Worm (Caenorhabditis elegans) whole organism, mixed stage, embryonic: ENCODE measurements around the gene C38C3.4.

ENCODE experiments used
- bed-3 ChIP-seq: fragments of 200-800 bp; sonication (Bioruptor generic); optimal IDR thresholded peaks from 3 replicates; lab custom pipeline; 2018; ENCODE audit warnings: mild to moderate bottlenecking, missing genetic modification characterization, moderate library complexity, missing compliant biosample characterization
- blmp-1 ChIP-seq: fragments of 150-350 bp; optimal IDR thresholded peaks from 2 replicates; lab custom pipeline; 2014; ENCODE audit warnings: missing biosample characterization, missing genetic modification characterization
- ceh-39 ChIP-seq: fragments of 150-350 bp; optimal IDR thresholded peaks from 2 replicates; lab custom pipeline; 2014; ENCODE audit warnings: missing biosample characterization, missing genetic modification characterization
- ceh-83 ChIP-seq: fragments of 200-800 bp; sonication (Bioruptor generic); optimal IDR thresholded peaks from 2 replicates; lab custom pipeline; 2018; ENCODE audit warnings: mild to moderate bottlenecking, missing genetic modification characterization, missing compliant biosample characterization
- ces-1 ChIP-seq: fragments of 150-350 bp; optimal IDR thresholded peaks from 2 replicates; lab custom pipeline; 2014; ENCODE audit warnings: missing biosample characterization, missing genetic modification reagents, missing genetic modification characterization
- cnd-1 ChIP-seq: fragments of 200-800 bp; sonication (Bioruptor generic); optimal IDR thresholded peaks from 2 replicates; lab custom pipeline; 2018; ENCODE audit warnings: mild to moderate bottlenecking, missing genetic modification characterization, missing compliant biosample characterization
- drap-1 ChIP-seq: fragments of 200-800 bp; sonication (Bioruptor generic); optimal IDR thresholded peaks from 3 replicates; lab custom pipeline; 2018; ENCODE audit warnings: mild to moderate bottlenecking, missing genetic modification characterization, missing compliant biosample characterization
- elt-1 ChIP-seq: sonication (generic microtip); optimal IDR thresholded peaks from 2 replicates; lab custom pipeline; 2017; ENCODE audit warnings: missing genetic modification characterization, mild to moderate bottlenecking, missing compliant biosample characterization, antibody characterized with exemption, moderate library complexity, borderline replicate concordance; ENCODE audit not compliant: insufficient read depth
- elt-3 ChIP-seq: fragments of 150-350 bp; optimal IDR thresholded peaks from 2 replicates; lab custom pipeline; 2014; ENCODE audit warnings: missing biosample characterization, missing genetic modification characterization
- flh-1 ChIP-seq: fragments of 200-800 bp; sonication (Bioruptor generic); optimal IDR thresholded peaks from 2 replicates; lab custom pipeline; 2018; ENCODE audit warnings: mild to moderate bottlenecking, missing genetic modification characterization, moderate library complexity, missing compliant biosample characterization
- ham-2 ChIP-seq: fragments of 200-800 bp; sonication (Bioruptor generic); optimal IDR thresholded peaks from 2 replicates; lab custom pipeline; 2018; ENCODE audit warnings: mild to moderate bottlenecking, missing genetic modification characterization, missing compliant biosample characterization
- hlh-1 ChIP-seq: fragments of 150-350 bp; optimal IDR thresholded peaks from 2 replicates; lab custom pipeline; 2014; ENCODE audit warnings: missing biosample characterization, missing genetic modification reagents, missing genetic modification characterization
- lin-13 ChIP-seq: fragments of 150-350 bp; optimal IDR thresholded peaks from 2 replicates; lab custom pipeline; 2014; ENCODE audit warnings: missing biosample characterization, missing genetic modification characterization
- lin-32 ChIP-seq: fragments of 200-800 bp; sonication (Bioruptor generic); optimal IDR thresholded peaks from 2 replicates; lab custom pipeline; 2018; ENCODE audit warnings: mild to moderate bottlenecking, missing genetic modification characterization, missing compliant biosample characterization
- lsy-2 ChIP-seq: fragments of 150-350 bp; optimal IDR thresholded peaks from 2 replicates; lab custom pipeline; 2014; ENCODE audit warnings: missing biosample characterization, missing genetic modification characterization
- mab-5 ChIP-seq: fragments of 150-350 bp; optimal IDR thresholded peaks from 2 replicates; lab custom pipeline; 2014; ENCODE audit warnings: missing biosample characterization, missing genetic modification characterization
- mep-1 ChIP-seq: fragments of 150-350 bp; optimal IDR thresholded peaks from 2 replicates; lab custom pipeline; 2017; ENCODE audit warnings: missing biosample characterization, missing genetic modification reagents, missing genetic modification characterization, inconsistent platforms
- mls-2 ChIP-seq: sonication (generic microtip); optimal IDR thresholded peaks from 2 replicates; lab custom pipeline; 2016; ENCODE audit warnings: mild to moderate bottlenecking, missing genetic modification characterization, moderate library complexity, missing compliant biosample characterization
- nhr-12 ChIP-seq: fragments of 150-350 bp; optimal IDR thresholded peaks from 2 replicates; lab custom pipeline; 2014; ENCODE audit warnings: missing biosample characterization, missing genetic modification characterization
- nhr-2 ChIP-seq: fragments of 150-350 bp; optimal IDR thresholded peaks from 2 replicates; lab custom pipeline; 2014; ENCODE audit warnings: missing biosample characterization, missing genetic modification characterization
- nhr-237 ChIP-seq: fragments of 150-350 bp; optimal IDR thresholded peaks from 2 replicates; lab custom pipeline; 2014; ENCODE audit warnings: missing biosample characterization, missing genetic modification characterization
- nhr-76 ChIP-seq: sonication (generic microtip); optimal IDR thresholded peaks from 2 replicates; lab custom pipeline; 2017; ENCODE audit warnings: missing biosample characterization, missing genetic modification characterization
- sem-2 ChIP-seq: fragments of 200-800 bp; sonication (Bioruptor generic); optimal IDR thresholded peaks from 2 replicates; lab custom pipeline; 2018; ENCODE audit warnings: mild to moderate bottlenecking, missing genetic modification characterization, missing compliant biosample characterization
- snpc-4 ChIP-seq: fragments of 150-350 bp; optimal IDR thresholded peaks from 2 replicates; lab custom pipeline; 2014; ENCODE audit warnings: missing biosample characterization, missing genetic modification characterization
- tbx-8 ChIP-seq: fragments of 200-800 bp; sonication (Bioruptor generic); optimal IDR thresholded peaks from 2 replicates; lab custom pipeline; 2018; ENCODE audit warnings: mild to moderate bottlenecking, missing genetic modification characterization, moderate library complexity, missing compliant biosample characterization
- unc-120 ChIP-seq: sonication (generic microtip); optimal IDR thresholded peaks from 2 replicates; lab custom pipeline; 2017; ENCODE audit warnings: missing genetic modification characterization, missing compliant biosample characterization; ENCODE audit not compliant: poor library complexity, severe bottlenecking
- unc-62 ChIP-seq: fragments of 150-350 bp; optimal IDR thresholded peaks from 2 replicates; lab custom pipeline; 2014; ENCODE audit warnings: missing biosample characterization, missing genetic modification reagents, missing genetic modification characterization
- zip-8 ChIP-seq: fragments of 150-350 bp; optimal IDR thresholded peaks from 2 replicates; lab custom pipeline; 2014; ENCODE audit warnings: missing biosample characterization, missing genetic modification characterization
- ztf-11 ChIP-seq: fragments of 150-350 bp; optimal IDR thresholded peaks from 2 replicates; lab custom pipeline; 2014; ENCODE audit warnings: missing biosample characterization, missing genetic modification characterization

The C38C3.4 gene

ce11 chrV:1511537-1511936 is 29.7 kb downstream of the C38C3.4 start, which contains the start of gene nhr-260:
Gene nhr-260 (minus strand): TSS chrV:1511637.
- TF ChIP-seq bed-3, result no peak
- no peak for TF ChIP-seq snpc-4 (tag; lab: Kevin White, UChicago)
- TF ChIP-seq unc-62 (GFP tag; lab: Kevin White, UChicago), result no peak
- TF ChIP-seq lsy-2 (tag; lab: Kevin White, UChicago), result no peak
- no peak for TF ChIP-seq nhr-237 (tag; lab: Kevin White, UChicago)
- TF ChIP-seq zip-8 (tag; lab: Kevin White, UChicago), result no peak

DNA sequence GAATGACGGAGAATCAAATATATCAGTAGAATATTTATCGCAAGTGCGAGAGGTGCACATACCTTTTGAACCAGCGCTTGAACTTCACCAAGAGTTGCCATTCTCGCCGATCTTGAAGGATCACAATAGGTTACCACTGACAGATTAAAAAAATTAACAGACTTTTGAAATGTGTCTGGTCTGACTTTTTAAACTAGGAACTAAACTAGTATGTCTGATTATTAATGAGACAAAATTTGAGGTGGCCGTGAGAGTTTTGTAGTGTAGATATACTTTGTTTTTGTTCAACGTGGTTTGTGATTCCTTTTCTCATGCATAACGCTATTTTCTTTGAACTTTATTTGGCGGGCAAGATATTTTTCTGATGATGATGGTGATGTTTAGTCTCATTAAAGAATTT is 40.0 kb downstream of the C38C3.4 start, which contains the start of gene str-240:
Gene str-240 (minus strand): TSS at position 101 of the 400 bp plus-strand sequence.
- TF ChIP-seq lin-13 (tag; lab: Kevin White, UChicago) (no peak), nhr-12 (no peak), drap-1 (GFP tag; lab: Kevin White, UChicago) (no peak), lin-32 (GFP tag; lab: Kevin White, UChicago) (no peak), unc-62 (GFP tag; lab: Kevin White, UChicago) (no peak), sem-2 (no peak), blmp-1 (tag; lab: Kevin White, UChicago) (no peak), elt-1 (tag; lab: Kevin White, UChicago) (no peak), hlh-1 (no peak), cnd-1 (tag; lab: Kevin White, UChicago) (no peak), nhr-76 (tag; lab: Kevin White, UChicago) (no peak), ceh-39 (tag; lab: Kevin White, UChicago) (no peak), snpc-4 (tag; lab: Kevin White, UChicago) (no peak), elt-3 (tag; lab: Kevin White, UChicago) (no peak), nhr-237 (tag; lab: Kevin White, UChicago) (no peak)

DNA sequence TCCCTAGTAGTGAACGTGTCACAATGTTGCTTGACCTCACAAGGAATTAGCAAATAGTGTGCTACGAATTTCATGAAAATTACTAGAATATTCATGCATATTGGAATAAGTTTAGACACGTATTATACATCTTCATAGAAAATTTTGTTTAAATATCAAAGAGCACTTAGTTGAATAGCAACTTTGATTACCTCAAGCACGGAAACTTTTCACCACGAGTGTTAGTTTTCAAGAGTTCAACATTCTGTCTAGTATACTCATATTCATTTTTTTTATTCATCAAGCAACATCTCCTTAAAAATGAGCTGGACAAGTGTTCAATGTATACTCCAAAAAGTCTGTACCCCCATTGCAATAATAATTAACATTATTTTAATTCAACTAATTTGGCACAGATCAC is 40.6 kb downstream of the C38C3.4 start, which contains the start of gene str-243:
Gene str-243 (plus strand): TSS at position 301 of the 400 bp plus-strand sequence.
- TF ChIP-seq flh-1 (no peak), ceh-83 (no peak), lin-13 (tag; lab: Kevin White, UChicago) (no peak), tbx-8 (GFP tag; lab: Kevin White, UChicago) (no peak)

DNA sequence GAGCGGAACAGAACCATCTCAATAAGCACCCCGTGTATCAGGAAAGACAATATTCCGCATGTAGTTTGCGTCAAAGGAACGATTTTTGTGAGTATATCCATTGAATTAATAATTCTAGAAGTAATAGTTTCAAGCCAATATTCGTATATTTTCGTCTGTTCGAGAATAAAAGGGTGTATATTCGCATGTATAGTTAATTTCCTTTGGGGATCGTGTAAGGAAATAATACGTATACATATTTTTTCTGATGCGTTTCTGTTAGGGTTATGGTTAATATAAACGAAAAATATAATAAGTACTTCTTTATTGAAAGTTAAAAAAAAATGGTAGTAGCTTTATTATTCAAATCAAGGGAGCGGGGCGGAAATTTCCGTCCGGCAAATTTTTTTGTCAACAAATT is 46.1 kb downstream of the C38C3.4 start, which contains the start of gene str-236:
Gene str-236 (minus strand): TSS at position 101 of the 400 bp plus-strand sequence.
- TF ChIP-seq ces-1 (GFP tag; lab: Kevin White, UChicago) (no peak), ztf-11 (tag; lab: Kevin White, UChicago) (no peak), nhr-237 (tag; lab: Kevin White, UChicago) (no peak), mep-1 (tag; lab: Kevin White, UChicago) (no peak), lin-13 (tag; lab: Kevin White, UChicago) (no peak), unc-62 (GFP tag; lab: Kevin White, UChicago) (no peak), tbx-8 (GFP tag; lab: Kevin White, UChicago) (no peak), cnd-1 (tag; lab: Kevin White, UChicago) (no peak)

ce11 chrV:1531159-1531558 is 49.3 kb downstream of the C38C3.4 start, which contains the start of gene K02H11.4:
Gene K02H11.4 (minus strand): TSS chrV:1531259.
- TF ChIP-seq nhr-2 (no peak), hlh-1 (no peak), tbx-8 (GFP tag; lab: Kevin White, UChicago) (no peak), unc-120 (tag; lab: Kevin White, UChicago) (no peak), nhr-76 (tag; lab: Kevin White, UChicago) (no peak), snpc-4 (tag; lab: Kevin White, UChicago) (no peak), elt-1 (tag; lab: Kevin White, UChicago) (no peak), elt-3 (tag; lab: Kevin White, UChicago) (no peak), mab-5 (tag; lab: Kevin White, UChicago) (no peak), ceh-39 (tag; lab: Kevin White, UChicago) (no peak), mls-2 (tag; lab: Kevin White, UChicago) (no peak), ham-2 (no peak), sem-2 (no peak), lin-32 (GFP tag; lab: Kevin White, UChicago) (no peak), cnd-1 (tag; lab: Kevin White, UChicago) (no peak)
- TF ChIP-seq, all 35 proteins: peak for 0
